Worm (Caenorhabditis elegans) whole organism, L2 larva: ENCODE data around the gene cal-8.
A peak's percentile ranks its signal among the peaks of the same experiment; 100 is the strongest.

Experiments
- C34F6.9 ChIP-seq: fragments of 150-350 bp; optimal IDR thresholded peaks from 2 replicates; lab custom pipeline; 2014; ENCODE audit warnings: missing biosample characterization, missing genetic modification characterization
- F13H6.1 ChIP-seq: sonication (generic microtip); optimal IDR thresholded peaks from 2 replicates; lab custom pipeline; 2016; ENCODE audit warnings: missing genetic modification characterization, missing compliant biosample characterization
- R02D3.7 ChIP-seq: fragments of 150-350 bp; optimal IDR thresholded peaks from 2 replicates; lab custom pipeline; 2014; ENCODE audit warnings: missing biosample characterization, missing genetic modification characterization
- Y55F3AM.14 ChIP-seq: fragments of 200-800 bp; sonication (Bioruptor generic); optimal IDR thresholded peaks from 2 replicates; lab custom pipeline; 2018; ENCODE audit warnings: mild to moderate bottlenecking, missing genetic modification characterization, missing compliant biosample characterization
- ZK546.5 ChIP-seq: sonication (generic microtip); optimal IDR thresholded peaks from 2 replicates; lab custom pipeline; 2017; ENCODE audit warnings: missing biosample characterization, missing genetic modification characterization
- aly-2 ChIP-seq: fragments of 150-350 bp; optimal IDR thresholded peaks from 2 replicates; lab custom pipeline; 2014; ENCODE audit warnings: missing biosample characterization, missing genetic modification characterization
- ama-1 ChIP-seq: fragments of 150-350 bp; optimal IDR thresholded peaks from 2 replicates; lab custom pipeline; 2018; ENCODE audit warnings: inconsistent platforms
- blmp-1 ChIP-seq: sonication (generic microtip); optimal IDR thresholded peaks from 2 replicates; lab custom pipeline; 2017; ENCODE audit warnings: missing genetic modification characterization, mild to moderate bottlenecking, missing compliant biosample characterization, antibody characterized with exemption, moderate library complexity; ENCODE audit not compliant: insufficient read depth
- ceh-82 ChIP-seq: fragments of 150-350 bp; optimal IDR thresholded peaks from 2 replicates; lab custom pipeline; 2014; ENCODE audit warnings: missing biosample characterization, missing genetic modification characterization
- crh-2 ChIP-seq: sonication (generic microtip); optimal IDR thresholded peaks from 2 replicates; lab custom pipeline; 2017; ENCODE audit warnings: missing biosample characterization, missing genetic modification characterization
- egl-27 ChIP-seq: sonication (generic microtip); optimal IDR thresholded peaks from 3 replicates; lab custom pipeline; 2017; ENCODE audit warnings: missing biosample characterization, missing genetic modification reagents, missing genetic modification characterization
- elt-3 ChIP-seq: sonication (generic microtip); optimal IDR thresholded peaks from 2 replicates; lab custom pipeline; 2017; ENCODE audit warnings: missing biosample characterization, missing genetic modification characterization
- fos-1 ChIP-seq: fragments of 150-350 bp; optimal IDR thresholded peaks from 2 replicates; lab custom pipeline; 2014; ENCODE audit warnings: missing biosample characterization, missing genetic modification characterization
- gmeb-1 ChIP-seq: fragments of 150-350 bp; optimal IDR thresholded peaks from 2 replicates; lab custom pipeline; 2014; ENCODE audit warnings: missing biosample characterization, missing genetic modification characterization
- lin-39 ChIP-seq: fragments of 150-350 bp; optimal IDR thresholded peaks from 2 replicates; lab custom pipeline; 2014; ENCODE audit warnings: missing biosample characterization, missing genetic modification reagents, missing genetic modification characterization
- lsy-2 ChIP-seq, 2 experiments: fragments of 150-350 bp in 1 of 2; sonication (generic microtip) in 1 of 2; optimal IDR thresholded peaks; 2 replicates each; lab custom pipeline; 2014 to 2017; ENCODE audit warnings: missing biosample characterization in 2 of 2, missing genetic modification characterization in 2 of 2
- mab-5 ChIP-seq: fragments of 150-350 bp; optimal IDR thresholded peaks from 2 replicates; lab custom pipeline; 2014; ENCODE audit warnings: missing biosample characterization, missing genetic modification characterization
- mbf-1 ChIP-seq: sonication (generic microtip); optimal IDR thresholded peaks from 2 replicates; lab custom pipeline; 2017; ENCODE audit warnings: missing biosample characterization, missing genetic modification characterization
- mdl-1 ChIP-seq, 2 experiments: fragments of 150-350 bp in 1 of 2; sonication (generic microtip) in 1 of 2; optimal IDR thresholded peaks; 2 replicates each; lab custom pipeline; 2017; ENCODE audit warnings: missing biosample characterization in 2 of 2, missing genetic modification characterization in 2 of 2
- nhr-10 ChIP-seq: sonication (generic microtip); optimal IDR thresholded peaks from 2 replicates; lab custom pipeline; 2017; ENCODE audit warnings: missing biosample characterization, missing genetic modification characterization
- nhr-11 ChIP-seq: fragments of 150-350 bp; optimal IDR thresholded peaks from 2 replicates; lab custom pipeline; 2014; ENCODE audit warnings: missing biosample characterization, missing genetic modification characterization
- nhr-12 ChIP-seq: fragments of 150-350 bp; optimal IDR thresholded peaks from 2 replicates; lab custom pipeline; 2014; ENCODE audit warnings: missing biosample characterization, missing genetic modification characterization
- nhr-129 ChIP-seq: fragments of 150-350 bp; optimal IDR thresholded peaks from 2 replicates; lab custom pipeline; 2014; ENCODE audit warnings: missing biosample characterization, missing genetic modification characterization
- nhr-21 ChIP-seq: fragments of 150-350 bp; optimal IDR thresholded peaks from 2 replicates; lab custom pipeline; 2014; ENCODE audit warnings: missing biosample characterization, missing genetic modification characterization
- nhr-23 ChIP-seq: fragments of 150-350 bp; optimal IDR thresholded peaks from 2 replicates; lab custom pipeline; 2014; ENCODE audit warnings: missing biosample characterization, missing genetic modification reagents, missing genetic modification characterization
- nhr-237 ChIP-seq: fragments of 150-350 bp; optimal IDR thresholded peaks from 2 replicates; lab custom pipeline; 2014; ENCODE audit warnings: missing biosample characterization, missing genetic modification characterization
- nhr-25 ChIP-seq: fragments of 150-350 bp; sonication (generic microtip); optimal IDR thresholded peaks from 3 replicates; lab custom pipeline; 2014; ENCODE audit warnings: missing biosample characterization, missing genetic modification characterization
- sem-4 ChIP-seq: fragments of 150-350 bp; optimal IDR thresholded peaks from 2 replicates; lab custom pipeline; 2014; ENCODE audit warnings: missing biosample characterization, missing genetic modification reagents, missing genetic modification characterization
- sma-3 ChIP-seq: sonication (generic microtip); optimal IDR thresholded peaks from 2 replicates; lab custom pipeline; 2016; ENCODE audit warnings: missing genetic modification reagents, missing genetic modification characterization, missing compliant biosample characterization
- sma-9 ChIP-seq, 2 experiments: fragments of 150-350 bp in 1 of 2; sonication (generic microtip) in 1 of 2; optimal IDR thresholded peaks; 2 replicates each; lab custom pipeline; 2014 to 2016; ENCODE audit warnings: missing genetic modification characterization in 2 of 2, mild to moderate bottlenecking in 1 of 2, missing biosample characterization in 1 of 2, missing compliant biosample characterization in 1 of 2, missing genetic modification reagents in 1 of 2, moderate library complexity in 1 of 2
- snpc-4 ChIP-seq: fragments of 150-350 bp; optimal IDR thresholded peaks from 2 replicates; lab custom pipeline; 2014; ENCODE audit warnings: missing biosample characterization, missing genetic modification characterization
- unc-39 ChIP-seq: fragments of 150-350 bp; optimal IDR thresholded peaks from 2 replicates; lab custom pipeline; 2014; ENCODE audit warnings: missing biosample characterization, missing genetic modification characterization
- unc-55 ChIP-seq: fragments of 150-350 bp; sonication (generic microtip); optimal IDR thresholded peaks from 3 replicates; lab custom pipeline; 2014; ENCODE audit warnings: missing biosample characterization, missing genetic modification reagents, missing genetic modification characterization
- zag-1 ChIP-seq: fragments of 150-350 bp; optimal IDR thresholded peaks from 2 replicates; lab custom pipeline; 2014; ENCODE audit warnings: missing biosample characterization, missing genetic modification characterization
- ztf-4 ChIP-seq: fragments of 150-350 bp; optimal IDR thresholded peaks from 2 replicates; lab custom pipeline; 2014; ENCODE audit warnings: missing biosample characterization, missing genetic modification characterization

The cal-8 gene

ce11 chrII:5512473-5513097, 30.7 kb upstream of the cal-8 start:
- TF ChIP-seq fos-1: peak; percentile 91
- peak; percentile 44 for TF ChIP-seq gmeb-1
- TF ChIP-seq mdl-1 (tag; optimal IDR thresholded peaks at IDR 0.05; lab: Kevin White, UChicago): no peak
- no peak for TF ChIP-seq snpc-4 (tag; lab: Kevin White, UChicago)
- peak; percentile 36 for TF ChIP-seq sma-9 (GFP tag; optimal IDR thresholded peaks at IDR 0.05; lab: Kevin White, UChicago)
- no peak for TF ChIP-seq sma-9 (tag; optimal IDR thresholded peaks at IDR 0.05; lab: Kevin White, UChicago)

DNA sequence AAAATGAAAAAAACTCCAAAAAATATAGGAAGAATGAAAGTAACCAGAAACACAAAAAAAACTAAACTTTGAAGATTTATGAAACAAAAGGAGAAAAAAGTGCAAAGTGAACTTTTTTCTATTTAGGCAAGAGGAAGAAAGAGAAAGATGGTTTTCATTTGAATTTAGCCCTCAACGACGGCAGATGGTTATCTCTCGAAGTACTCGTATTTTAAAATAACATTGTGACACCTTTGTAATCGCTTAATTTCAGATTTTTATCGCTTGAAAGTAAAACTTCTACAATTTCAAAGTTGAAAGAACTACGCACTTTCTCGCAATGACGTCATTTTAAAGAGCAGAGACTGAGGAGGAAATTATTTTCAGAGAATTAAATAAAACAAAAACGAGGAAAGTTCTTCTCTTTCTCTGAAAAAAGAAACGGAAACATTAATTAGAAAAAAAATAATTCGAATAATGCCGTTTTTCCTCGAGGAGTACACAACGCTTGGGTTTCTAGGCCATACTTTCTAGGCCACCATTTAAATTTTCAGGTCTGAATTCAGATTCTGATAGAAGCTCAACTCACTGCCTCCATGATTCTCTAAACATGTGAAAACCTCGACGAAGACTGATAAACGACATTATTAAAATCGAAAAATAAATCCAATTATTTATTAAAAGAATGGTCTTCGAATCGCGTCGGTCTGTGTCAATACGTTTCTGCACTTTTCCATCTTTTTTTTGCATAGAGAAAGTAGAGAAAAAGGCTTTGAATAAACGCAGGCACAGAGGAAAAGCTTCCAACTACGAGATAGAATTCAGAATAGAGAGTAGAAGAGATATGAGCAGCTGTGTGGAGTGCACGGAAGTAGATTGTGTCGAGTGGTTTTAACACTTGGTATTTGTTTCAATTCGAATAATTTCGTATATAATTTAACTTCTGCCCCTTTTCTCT, 29.8 kb upstream of the cal-8 start:
- TF ChIP-seq nhr-23 (tag; lab: Kevin White, UChicago) (no peak), nhr-12 (tag; lab: Kevin White, UChicago) (no peak), lsy-2 (tag; optimal IDR thresholded peaks at IDR 0.05; lab: Kevin White, UChicago) (peak in 1 of 2 experiments; percentile 56), blmp-1 (tag; lab: Kevin White, UChicago) (peak; percentile 13), C34F6.9 (tag; lab: Kevin White, UChicago) (peak; percentile 83), Y55F3AM.14 (GFP tag; lab: Kevin White, UChicago) (no peak), ztf-4 (tag; lab: Kevin White, UChicago) (no peak), unc-55 (peak; percentile 44), sma-9 (GFP tag; optimal IDR thresholded peaks at IDR 0.05; lab: Kevin White, UChicago) (no peak), sma-9 (tag; optimal IDR thresholded peaks at IDR 0.05; lab: Kevin White, UChicago) (no peak), crh-2 (tag; lab: Kevin White, UChicago) (no peak), mbf-1 (tag; lab: Kevin White, UChicago) (no peak), ceh-82 (no peak), nhr-129 (tag; lab: Kevin White, UChicago) (peak; percentile 44)

ce11 chrII:5505820-5506287, 24.0 kb upstream of the cal-8 start, which contains the start of gene npp-24:
npp-24 (plus strand) TSS chrII:5505870.
- peak; percentile 13 for TF ChIP-seq unc-55
- no peak for TF ChIP-seq lin-39 (tag; lab: Kevin White, UChicago)
- TF ChIP-seq unc-39 (tag; lab: Kevin White, UChicago): no peak
- no peak for TF ChIP-seq zag-1 (tag; lab: Kevin White, UChicago)
- TF ChIP-seq lsy-2 (tag; optimal IDR thresholded peaks at IDR 0.05; lab: Kevin White, UChicago): peak in 1 of 2 experiments; percentile 38
- no peak for TF ChIP-seq sma-9 (GFP tag; optimal IDR thresholded peaks at IDR 0.05; lab: Kevin White, UChicago)
- no peak for TF ChIP-seq sma-9 (tag; optimal IDR thresholded peaks at IDR 0.05; lab: Kevin White, UChicago)
- TF ChIP-seq nhr-23 (tag; lab: Kevin White, UChicago): no peak
- TF ChIP-seq C34F6.9 (tag; lab: Kevin White, UChicago): peak; percentile 10
- no peak for TF ChIP-seq elt-3 (tag; lab: Kevin White, UChicago)
- no peak for TF ChIP-seq nhr-129 (tag; lab: Kevin White, UChicago)
- no peak for TF ChIP-seq sem-4 (tag; lab: Kevin White, UChicago)
- TF ChIP-seq aly-2: no peak
- no peak for TF ChIP-seq sma-3 (GFP tag; lab: Kevin White, UChicago)
- TF ChIP-seq nhr-10 (tag; lab: Kevin White, UChicago): no peak
- no peak for TF ChIP-seq nhr-25 (tag; lab: Kevin White, UChicago)
- TF ChIP-seq egl-27 (tag; lab: Kevin White, UChicago): no peak
- no peak for TF ChIP-seq R02D3.7
- no peak for TF ChIP-seq nhr-237 (tag; lab: Kevin White, UChicago)
- TF ChIP-seq ZK546.5 (tag; lab: Kevin White, UChicago): no peak
- no peak for TF ChIP-seq nhr-21 (tag; lab: Kevin White, UChicago)
- no peak for TF ChIP-seq ama-1 (lab: Kevin White, UChicago)
- TF ChIP-seq ztf-4 (tag; lab: Kevin White, UChicago): no peak
- TF ChIP-seq nhr-11 (tag; lab: Kevin White, UChicago): no peak
- TF ChIP-seq F13H6.1 (tag; lab: Kevin White, UChicago): no peak
- no peak for TF ChIP-seq mab-5 (tag; lab: Kevin White, UChicago)
- no peak for TF ChIP-seq snpc-4 (tag; lab: Kevin White, UChicago)
- peak; percentile 49 for TF ChIP-seq blmp-1 (tag; lab: Kevin White, UChicago)
- no peak for TF ChIP-seq crh-2 (tag; lab: Kevin White, UChicago)
